Worm (Caenorhabditis elegans): Measurements from ENCODE around the gene srw-138.

srw-138 gene

DNA sequence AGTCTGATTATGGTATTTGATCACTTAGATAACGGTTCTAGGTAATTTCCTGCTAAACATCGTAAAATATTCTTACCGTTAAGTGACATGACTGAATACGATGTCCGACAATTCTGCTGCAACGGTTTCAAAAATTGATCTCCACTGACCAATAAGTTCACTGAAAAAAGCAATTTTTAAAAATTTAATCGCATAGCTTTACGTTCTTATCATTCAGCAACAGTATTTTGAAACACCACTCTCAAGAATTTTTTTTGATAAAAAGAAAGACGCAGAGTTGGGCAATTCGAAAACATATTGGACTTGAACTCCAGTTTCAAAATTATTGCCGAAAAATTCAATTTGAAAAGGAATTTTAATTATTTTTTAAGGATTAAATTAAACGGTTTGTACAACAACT lies 35.3 kb downstream of the srw-138 start, which contains the start of gene C31B8.12 (continued):
- TF ChIP-seq B0035.1 (tag; optimal IDR thresholded peaks at IDR 0.05) (no peak), sea-2 (GFP tag; IDR thresholded peaks at IDR 0.05) (no peak), Y53F4B.3 (GFP tag; IDR thresholded peaks at IDR 0.05) (no peak), Y56A3A.18 (GFP tag; IDR thresholded peaks at IDR 0.05) (no peak), lin-40 (tag; optimal IDR thresholded peaks at IDR 0.05) (no peak)

DNA sequence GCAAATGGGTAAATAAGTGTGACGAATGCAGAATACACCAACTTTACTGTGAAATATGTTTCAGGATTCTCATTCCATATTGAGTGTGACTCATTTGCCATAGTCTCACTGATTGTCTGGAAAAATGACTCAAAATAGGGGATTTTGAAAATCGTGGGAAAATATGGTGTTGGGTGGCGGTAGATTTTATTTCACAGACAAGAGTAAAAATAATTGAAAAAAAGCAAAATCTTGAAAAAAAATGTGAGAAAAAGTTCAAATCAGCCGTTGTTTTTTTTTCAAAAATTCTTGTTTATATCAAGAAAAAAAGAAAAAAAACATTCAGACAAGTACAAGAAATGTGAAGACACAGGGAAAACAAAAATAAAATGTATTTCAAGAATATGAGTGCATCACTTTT lies 40.3 kb downstream of the srw-138 start, which contains the start of gene srh-38:
Gene srh-38, minus strand, starts transcription at position 101 of the 400 bp plus-strand sequence.
- TF ChIP-seq nhr-27 (tag; optimal IDR thresholded peaks at IDR 0.05), result no peak
- TF ChIP-seq hlh-12 (tag; optimal IDR thresholded peaks at IDR 0.05), result no peak
- TF ChIP-seq lag-1 (GFP tag; IDR thresholded peaks at IDR 0.05), result no peak
- TF ChIP-seq madf-6 (GFP tag; IDR thresholded peaks at IDR 0.05), result no peak
- TF ChIP-seq dox-1 (GFP tag; IDR thresholded peaks at IDR 0.05), result no peak
- no peak for TF ChIP-seq ztf-25 (GFP tag; IDR thresholded peaks at IDR 0.05)
- no peak for TF ChIP-seq egrh-3 (GFP tag; IDR thresholded peaks at IDR 0.05)
- TF ChIP-seq Y79H2A.3 (GFP tag; conservative IDR thresholded peaks at IDR 0.05), result no peak
- no peak for TF ChIP-seq nfya-2 (GFP tag; IDR thresholded peaks at IDR 0.05)
- TF ChIP-seq madf-10 (tag; optimal IDR thresholded peaks at IDR 0.05), result no peak
- TF ChIP-seq lin-35 (GFP tag; optimal IDR thresholded peaks at IDR 0.05), result no peak

DNA sequence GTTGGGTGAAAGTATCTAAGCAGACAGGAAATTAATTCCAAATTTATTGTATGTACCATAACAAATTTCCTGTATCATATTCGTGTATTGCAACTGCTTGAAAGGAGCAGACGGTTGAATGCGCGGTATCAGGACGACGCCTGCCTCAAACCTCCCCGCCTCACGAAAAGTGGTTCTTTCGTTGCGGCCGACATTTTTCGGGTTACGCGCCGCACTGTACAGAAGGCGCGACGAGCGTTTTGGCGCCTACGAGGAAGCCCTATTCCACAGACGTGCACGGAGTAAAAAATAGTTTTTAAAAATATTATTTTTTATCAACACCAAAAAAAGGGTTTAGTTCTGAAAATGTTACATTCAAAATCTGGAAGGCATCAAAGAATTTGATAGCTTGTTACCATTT lies 42.7 kb downstream of the srw-138 start:
- peak; percentile 87 for TF ChIP-seq snpc-4 (GFP tag; optimal IDR thresholded peaks at IDR 0.05)
- peak; percentile 64 to 95 (median 82) for TF ChIP-seq snpc-4 (tag; optimal IDR thresholded peaks at IDR 0.05)
- peak; percentile 86 for TF ChIP-seq snpc-1.1 (tag; optimal IDR thresholded peaks at IDR 0.05; ENCODE audit: insufficient read depth)
- no peak for TF ChIP-seq aptf-2 (GFP tag; conservative IDR thresholded peaks at IDR 0.05)
- TF ChIP-seq hmg-1.2 (GFP tag; IDR thresholded peaks at IDR 0.05), result peak; percentile 60; the same call in 1 of the 2 replicates

DNA sequence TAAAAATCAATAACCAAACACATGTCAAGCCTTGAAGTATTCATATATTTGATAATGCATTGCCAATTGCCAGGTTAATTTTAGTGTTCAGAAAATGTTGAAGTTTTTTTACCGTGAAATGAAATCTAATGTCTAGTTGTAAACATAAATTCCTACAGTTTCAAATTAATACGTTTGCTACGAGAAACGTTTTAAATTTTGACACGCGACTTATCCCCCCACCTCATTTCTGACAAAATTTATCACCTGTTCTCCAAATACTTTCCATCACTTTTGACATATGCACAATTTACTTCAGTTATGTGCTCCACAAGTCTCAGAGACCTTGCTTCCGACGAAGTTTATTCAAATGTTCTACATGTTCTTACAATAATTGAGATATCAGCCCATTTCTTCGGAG lies 48.9 kb downstream of the srw-138 start, which contains the start of gene srh-146:
Gene srh-146, plus strand, starts transcription at position 301 of the 400 bp plus-strand sequence.
- TF ChIP-seq akir-1 (GFP tag; optimal IDR thresholded peaks at IDR 0.05) (no peak), hsf-1 (GFP tag; IDR thresholded peaks at IDR 0.05) (no peak), zfh-2 (GFP tag; conservative IDR thresholded peaks at IDR 0.05) (no peak), dpff-1 (tag; optimal IDR thresholded peaks at IDR 0.05) (no peak), ztf-6 (GFP tag; IDR thresholded peaks at IDR 0.05) (no peak), ceh-58 (GFP tag; IDR thresholded peaks at IDR 0.05) (no peak), lin-54 (GFP tag; optimal IDR thresholded peaks at IDR 0.05) (no peak), dpl-1 (GFP tag; optimal IDR thresholded peaks at IDR 0.05) (no peak), him-1 (tag; optimal IDR thresholded peaks at IDR 0.05) (no peak), snpc-4 (GFP tag; optimal IDR thresholded peaks at IDR 0.05) (no peak), snpc-4 (tag; optimal IDR thresholded peaks at IDR 0.05) (no peak)

DNA sequence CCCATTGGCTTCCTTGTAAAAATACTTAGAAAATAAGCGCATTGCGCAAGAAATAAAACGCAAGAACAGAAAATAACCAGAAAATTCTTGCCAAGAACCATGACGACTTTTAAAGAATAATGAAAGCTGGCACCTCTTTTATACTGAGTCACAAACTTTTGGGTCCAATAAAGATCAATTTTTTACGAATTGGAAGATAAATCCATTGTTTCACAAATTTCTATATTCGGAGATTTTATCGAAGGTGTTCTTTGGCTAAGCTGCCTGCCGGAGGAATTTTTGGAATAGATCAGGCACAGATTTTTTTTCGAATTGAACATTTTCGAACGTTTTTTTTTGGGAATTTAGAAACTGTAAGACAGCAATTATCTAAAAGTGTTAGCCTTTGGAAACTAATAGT lies 50.0 kb downstream of the srw-138 start, which contains the start of gene C31B8.9:
Gene C31B8.9, minus strand, starts transcription at position 101 of the 400 bp plus-strand sequence.
- TF ChIP-seq mxl-1 (tag; optimal IDR thresholded peaks at IDR 0.05), result no peak
- TF ChIP-seq sea-2 (GFP tag; IDR thresholded peaks at IDR 0.05), result no peak
- no peak for TF ChIP-seq C06A6.2 (GFP tag; conservative IDR thresholded peaks at IDR 0.05)
- TF ChIP-seq ceh-58 (GFP tag; IDR thresholded peaks at IDR 0.05), result no peak
- TF ChIP-seq Y95B8A.8 (GFP tag; IDR thresholded peaks at IDR 0.05), result no peak
- TF ChIP-seq nhr-90 (tag; optimal IDR thresholded peaks at IDR 0.05), result no peak

Measured in whole organism, young adult.